Fruit fly (Drosophila melanogaster) whole organism, embryonic: Measurements from ENCODE around the gene Cdc6.

ENCODE experiments used
- Asciz ChIP-seq: fragments of 200-800 bp; sonication (Bioruptor generic); optimal IDR thresholded peaks from 2 replicates; lab custom pipeline; 2017; ENCODE audit warnings: missing biosample characterization, mild to moderate bottlenecking, missing genetic modification characterization, missing genetic modification reagents
- Bgb ChIP-seq: fragments of 200-800 bp; sonication (Bioruptor generic); IDR thresholded peaks from 2 replicates; pipeline ENCODE4 v1.3.6; 2022; ENCODE audit warnings: missing biosample characterization, missing genetic modification characterization; ENCODE audit not compliant: partially characterized antibody
- CG10462 ChIP-seq: fragments of 200-800 bp; sonication (Bioruptor generic); optimal IDR thresholded peaks from 2 replicates; lab custom pipeline; 2016; ENCODE audit warnings: missing biosample characterization, missing genetic modification characterization
- CG10979 ChIP-seq: fragments of 200-800 bp; sonication (Bioruptor generic); optimal IDR thresholded peaks from 2 replicates; lab custom pipeline; 2018; ENCODE audit warnings: missing biosample characterization, mild to moderate bottlenecking, missing genetic modification characterization, moderate library complexity
- CG12071 ChIP-seq: fragments of 200-800 bp; sonication (Bioruptor generic); optimal IDR thresholded peaks from 3 replicates; lab custom pipeline; 2018; ENCODE audit warnings: missing biosample characterization, mild to moderate bottlenecking, missing genetic modification characterization
- CG1233 ChIP-seq: fragments of 200-800 bp; sonication (Bioruptor generic); optimal IDR thresholded peaks from 4 replicates; lab custom pipeline; 2018; ENCODE audit warnings: missing biosample characterization, mild to moderate bottlenecking, missing genetic modification characterization
- CG12769 ChIP-seq: fragments of 200-800 bp; sonication (Bioruptor generic); optimal IDR thresholded peaks from 2 replicates; lab custom pipeline; 2019; ENCODE audit warnings: missing biosample characterization, mild to moderate bottlenecking, missing genetic modification characterization, moderate library complexity
- CG13624 ChIP-seq: fragments of 200-800 bp; sonication (Bioruptor generic); optimal IDR thresholded peaks from 2 replicates; lab custom pipeline; 2016; ENCODE audit warnings: missing biosample characterization, missing genetic modification characterization
- CG14441 ChIP-seq: fragments of 200-800 bp; sonication (Bioruptor generic); IDR thresholded peaks from 2 replicates; pipeline ENCODE4 v1.3.6; 2022; ENCODE audit warnings: missing biosample characterization, missing genetic modification characterization
- CG14710 ChIP-seq: fragments of 200-800 bp; sonication (Bioruptor generic); optimal IDR thresholded peaks from 3 replicates; lab custom pipeline; 2019; ENCODE audit warnings: missing biosample characterization, mild to moderate bottlenecking, missing genetic modification characterization, moderate library complexity
- CG15514 ChIP-seq: fragments of 200-800 bp; sonication (Bioruptor generic); optimal IDR thresholded peaks from 3 replicates; lab custom pipeline; 2017; ENCODE audit warnings: missing biosample characterization, missing genetic modification characterization, mild to moderate bottlenecking, moderate library complexity, missing genetic modification reagents
- CG17328 ChIP-seq: fragments of 200-800 bp; sonication (Bioruptor generic); IDR thresholded peaks from 2 replicates; pipeline ENCODE4 v1.3.6; 2022; ENCODE audit warnings: missing biosample characterization, missing genetic modification characterization
- CG18619 ChIP-seq: fragments of 200-800 bp; sonication (Bioruptor generic); optimal IDR thresholded peaks from 3 replicates; lab custom pipeline; 2017; ENCODE audit warnings: missing biosample characterization, mild to moderate bottlenecking, missing genetic modification characterization
- CG2120 ChIP-seq: fragments of 200-800 bp; sonication (Bioruptor generic); optimal IDR thresholded peaks from 3 replicates; lab custom pipeline; 2016; ENCODE audit warnings: missing biosample characterization, missing genetic modification characterization
- CG30020 ChIP-seq: fragments of 200-800 bp; optimal IDR thresholded peaks from 2 replicates; lab custom pipeline; 2019; ENCODE audit warnings: missing biosample characterization, mild to moderate bottlenecking, missing genetic modification characterization, moderate library complexity
- CG31441 ChIP-seq: fragments of 200-800 bp; sonication (Bioruptor generic); IDR thresholded peaks from 2 replicates; pipeline ENCODE4 v1.3.6; 2022; ENCODE audit warnings: missing biosample characterization, missing genetic modification characterization
- CG32772 ChIP-seq: fragments of 200-800 bp; sonication (Bioruptor generic); IDR thresholded peaks from 2 replicates; pipeline ENCODE4 v1.3.6; 2022; ENCODE audit warnings: missing biosample characterization, missing genetic modification characterization
- CG33213 ChIP-seq: fragments of 200-800 bp; sonication (Bioruptor generic); optimal IDR thresholded peaks from 3 replicates; lab custom pipeline; 2016; ENCODE audit warnings: missing biosample characterization, missing genetic modification characterization
- CG3838 ChIP-seq: fragments of 200-800 bp; sonication (Bioruptor generic); optimal IDR thresholded peaks from 3 replicates; lab custom pipeline; 2016; ENCODE audit warnings: missing biosample characterization, missing genetic modification characterization
- CG7271 ChIP-seq: fragments of 200-800 bp; sonication (Bioruptor generic); optimal IDR thresholded peaks from 2 replicates; lab custom pipeline; 2018; ENCODE audit warnings: missing biosample characterization, mild to moderate bottlenecking, missing genetic modification characterization, moderate library complexity
- CG9876 ChIP-seq: fragments of 200-800 bp; sonication (Bioruptor generic); optimal IDR thresholded peaks from 2 replicates; lab custom pipeline; 2016; ENCODE audit warnings: missing biosample characterization, missing genetic modification characterization
- CHES-1-like ChIP-seq: fragments of 200-800 bp; sonication (Bioruptor generic); optimal IDR thresholded peaks from 2 replicates; lab custom pipeline; 2016; ENCODE audit warnings: missing biosample characterization, missing genetic modification characterization
- Camta ChIP-seq: fragments of 200-800 bp; sonication (Bioruptor generic); optimal IDR thresholded peaks from 2 replicates; lab custom pipeline; 2016; ENCODE audit warnings: missing biosample characterization, missing genetic modification characterization
- D19B ChIP-seq: fragments of 200-800 bp; sonication (Bioruptor generic); optimal IDR thresholded peaks from 2 replicates; lab custom pipeline; 2017; ENCODE audit warnings: missing biosample characterization, mild to moderate bottlenecking, missing genetic modification characterization
- Dll ChIP-seq: fragments of 200-800 bp; sonication (Bioruptor generic); IDR thresholded peaks from 4 replicates; pipeline ENCODE4 v1.3.6; 2022; ENCODE audit warnings: missing biosample characterization, missing genetic modification characterization; ENCODE audit not compliant: partially characterized antibody
- Eip74EF ChIP-seq, 2 experiments: fragments of 200-800 bp in 1 of 2; fragments of >200 bp in 1 of 2; sonication (Bioruptor generic) in 1 of 2; optimal IDR thresholded peaks; 2 replicates each; lab custom pipeline; 2017 to 2019; ENCODE audit warnings: missing biosample characterization in 2 of 2, missing genetic modification characterization in 2 of 2, mild to moderate bottlenecking in 1 of 2, moderate library complexity in 1 of 2
- HLH3B ChIP-seq: fragments of 200-800 bp; sonication (Bioruptor generic); IDR thresholded peaks from 2 replicates; pipeline ENCODE4 v1.3.6; 2022; ENCODE audit warnings: missing biosample characterization, missing genetic modification characterization
- HLH54F ChIP-seq: fragments of 200-800 bp; sonication (Bioruptor generic); optimal IDR thresholded peaks from 3 replicates; lab custom pipeline; 2016; ENCODE audit warnings: missing biosample characterization, missing genetic modification characterization
- Hr3 ChIP-seq: fragments of 200-800 bp; sonication (Bioruptor generic); optimal IDR thresholded peaks from 3 replicates; lab custom pipeline; 2016; ENCODE audit warnings: missing biosample characterization, missing genetic modification characterization
- Kr ChIP-seq: fragments of 200-800 bp; sonication (Bioruptor generic); optimal IDR thresholded peaks from 2 replicates; lab custom pipeline; 2017; ENCODE audit warnings: missing biosample characterization, mild to moderate bottlenecking, missing genetic modification characterization
- Meics ChIP-seq: fragments of 200-800 bp; sonication (Bioruptor generic); optimal IDR thresholded peaks from 2 replicates; lab custom pipeline; 2017; ENCODE audit warnings: missing biosample characterization, mild to moderate bottlenecking, missing genetic modification characterization
- Neu2 ChIP-seq: fragments of 200-800 bp; sonication (Bioruptor generic); optimal IDR thresholded peaks from 3 replicates; lab custom pipeline; 2016; ENCODE audit warnings: missing biosample characterization, missing genetic modification characterization, borderline replicate concordance
- Oaz ChIP-seq: fragments of 200-800 bp; sonication (Bioruptor generic); IDR thresholded peaks from 2 replicates; pipeline ENCODE4 v1.3.6; 2022; ENCODE audit warnings: missing biosample characterization, missing genetic modification characterization
- Ravus ChIP-seq: fragments of 200-800 bp; sonication (Bioruptor generic); IDR thresholded peaks from 2 replicates; pipeline ENCODE4 v1.3.6; 2022; ENCODE audit warnings: missing biosample characterization, missing genetic modification characterization
- Rfx ChIP-seq: fragments of 200-800 bp; sonication (Bioruptor generic); IDR thresholded peaks from 2 replicates; pipeline ENCODE4 v1.3.6; 2022; ENCODE audit warnings: missing biosample characterization, missing genetic modification characterization
- Sry-β ChIP-seq: fragments of 200-800 bp; sonication (Bioruptor generic); optimal IDR thresholded peaks from 2 replicates; lab custom pipeline; 2018; ENCODE audit warnings: missing biosample characterization, mild to moderate bottlenecking, missing genetic modification characterization, moderate library complexity
- abd-A ChIP-seq: fragments of 200-800 bp; sonication (Bioruptor generic); optimal IDR thresholded peaks from 3 replicates; lab custom pipeline; 2019; ENCODE audit warnings: missing biosample characterization, mild to moderate bottlenecking, missing genetic modification characterization, moderate library complexity
- cg ChIP-seq: fragments of 200-800 bp; sonication (Bioruptor generic); optimal IDR thresholded peaks from 3 replicates; lab custom pipeline; 2019; ENCODE audit warnings: missing biosample characterization, mild to moderate bottlenecking, missing genetic modification characterization, moderate library complexity
- croc ChIP-seq: fragments of 200-800 bp; sonication (Bioruptor generic); conservative IDR thresholded peaks from 3 replicates; pipeline ENCODE4 v1.3.6; 2022; ENCODE audit warnings: missing biosample characterization, missing genetic modification characterization
- dimm ChIP-seq: fragments of 200-800 bp; sonication (Bioruptor generic); IDR thresholded peaks from 2 replicates; pipeline ENCODE4 v1.3.6; 2022; ENCODE audit warnings: missing biosample characterization, missing genetic modification characterization
- disco-r ChIP-seq: fragments of 200-800 bp; sonication (Bioruptor generic); optimal IDR thresholded peaks from 2 replicates; lab custom pipeline; 2016; ENCODE audit warnings: missing biosample characterization, missing genetic modification characterization
- dm ChIP-seq: fragments of 200-800 bp; sonication (Bioruptor generic); optimal IDR thresholded peaks from 3 replicates; lab custom pipeline; 2016; ENCODE audit warnings: missing biosample characterization, missing genetic modification characterization
- ems ChIP-seq: fragments of 200-800 bp; sonication (Bioruptor generic); optimal IDR thresholded peaks from 3 replicates; lab custom pipeline; 2016; ENCODE audit warnings: missing biosample characterization, missing genetic modification characterization
- eve ChIP-seq, 2 experiments: fragments of >200 bp; optimal IDR thresholded peaks; 2 replicates each; lab custom pipeline; 2017; ENCODE audit warnings: missing biosample characterization in 2 of 2, missing genetic modification characterization in 2 of 2
- eyg ChIP-seq: fragments of 200-800 bp; sonication (Bioruptor generic); optimal IDR thresholded peaks from 3 replicates; lab custom pipeline; 2016; ENCODE audit warnings: missing biosample characterization, missing genetic modification characterization
- mam ChIP-seq: fragments of 200-800 bp; sonication (Bioruptor generic); optimal IDR thresholded peaks from 3 replicates; lab custom pipeline; 2016; ENCODE audit warnings: missing biosample characterization, missing genetic modification characterization
- org-1 ChIP-seq: fragments of 200-800 bp; sonication (Bioruptor generic); optimal IDR thresholded peaks from 2 replicates; lab custom pipeline; 2017; ENCODE audit warnings: missing biosample characterization, missing genetic modification characterization
- repo ChIP-seq: fragments of 200-800 bp; sonication (Bioruptor generic); optimal IDR thresholded peaks from 2 replicates; lab custom pipeline; 2016; ENCODE audit warnings: missing biosample characterization, missing genetic modification characterization
- ro ChIP-seq: fragments of 200-800 bp; sonication (Bioruptor generic); IDR thresholded peaks from 2 replicates; pipeline ENCODE4 v1.3.6; 2022; ENCODE audit warnings: missing biosample characterization, missing genetic modification characterization
- sob ChIP-seq: fragments of 200-800 bp; sonication (Bioruptor generic); IDR thresholded peaks from 2 replicates; pipeline ENCODE4 v1.3.6; 2022; ENCODE audit warnings: missing biosample characterization, missing genetic modification characterization
- ssp ChIP-seq: fragments of 200-800 bp; sonication (Bioruptor generic); IDR thresholded peaks from 2 replicates; pipeline ENCODE4 v1.3.6; 2022; ENCODE audit warnings: missing biosample characterization, missing genetic modification characterization
- tio ChIP-seq: fragments of 200-800 bp; sonication (Bioruptor generic); optimal IDR thresholded peaks from 2 replicates; lab custom pipeline; 2017; ENCODE audit warnings: missing biosample characterization, missing genetic modification characterization, inconsistent platforms

Gene Cdc6

DNA sequence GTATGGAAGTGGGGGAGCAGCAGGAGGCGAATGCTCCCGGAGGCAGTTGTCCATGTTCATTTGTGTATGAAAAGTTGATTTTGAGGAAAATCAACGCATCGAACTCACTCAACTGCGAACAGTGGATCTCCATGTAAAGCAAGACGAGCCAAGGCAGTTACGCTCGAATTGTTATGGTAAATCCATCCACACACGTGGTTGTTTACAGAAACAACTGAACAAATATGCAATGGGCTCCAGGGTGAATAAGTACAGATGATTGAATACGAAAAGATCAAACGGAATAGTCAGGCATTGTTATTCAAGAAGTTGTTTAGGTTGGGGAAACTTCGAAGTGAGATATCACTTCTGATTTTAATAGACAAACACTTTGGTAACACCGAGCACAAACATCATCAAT is 49.8 kb downstream of the Cdc6 start (continued):
- TF ChIP-seq CG32772 (GFP tag; lab: Robert Waterston, UW) (no peak), org-1 (GFP tag; lab: Kevin White, UChicago) (peak; percentile 68), dm (no peak), CG2120 (GFP tag; lab: Kevin White, UChicago) (peak; percentile 22), Camta (peak; percentile 7), Meics (GFP tag; lab: Kevin White, UChicago) (peak; percentile 58), cg (GFP tag; lab: Kevin White, UChicago) (no peak), Ravus (GFP tag; lab: Robert Waterston, UW) (no peak), CG14441 (GFP tag; lab: Robert Waterston, UW) (peak; percentile 23; the same call in 1 of the 2 replicates), HLH3B (peak; percentile 44; the same call in 1 of the 2 replicates), Asciz (GFP tag; lab: Kevin White, UChicago) (peak; percentile 70), abd-A (tag; lab: Kevin White, UChicago) (no peak), Bgb (GFP tag; lab: Robert Waterston, UW) (no peak), CG33213 (GFP tag; lab: Kevin White, UChicago) (no peak), mam (GFP tag; lab: Kevin White, UChicago) (peak; percentile 4), Hr3 (no peak), CG10462 (no peak), CG12769 (peak; percentile 56), CG31441 (no peak), Neu2 (GFP tag; lab: Kevin White, UChicago) (no peak), disco-r (GFP tag; lab: Kevin White, UChicago) (peak; percentile 37), eve (GFP tag; optimal IDR thresholded peaks at IDR 0.05; lab: Kevin White, UChicago) (no peak), CG14710 (tag; lab: Kevin White, UChicago) (no peak), Oaz (GFP tag; lab: Robert Waterston, UW) (no peak), CG10979 (no peak), Kr (GFP tag; lab: Kevin White, UChicago) (no peak), ro (GFP tag; lab: Robert Waterston, UW) (no peak), dimm (GFP tag; lab: Robert Waterston, UW) (no peak), CG13624 (GFP tag; lab: Kevin White, UChicago) (peak; percentile 30), Eip74EF (GFP tag; optimal IDR thresholded peaks at IDR 0.05; lab: Kevin White, UChicago) (no peak), CG1233 (GFP tag; lab: Kevin White, UChicago) (no peak), CG18619 (GFP tag; lab: Kevin White, UChicago) (peak; percentile 22), Dll (GFP tag; lab: Robert Waterston, UW) (no peak), Rfx (GFP tag; lab: Robert Waterston, UW) (peak; percentile 52; the same call in 1 of the 2 replicates), HLH54F (GFP tag; lab: Kevin White, UChicago) (no peak), sob (GFP tag; lab: Robert Waterston, UW) (peak; percentile 59; the same call in 1 of the 2 replicates), Sry-β (GFP tag; lab: Kevin White, UChicago) (no peak), CG7271 (tag; lab: Kevin White, UChicago) (no peak), D19B (GFP tag; lab: Kevin White, UChicago) (no peak), ssp (GFP tag; lab: Robert Waterston, UW) (no peak), croc (GFP tag; lab: Robert Waterston, UW) (no peak), CG30020 (tag; lab: Kevin White, UChicago) (no peak), ems (GFP tag; lab: Kevin White, UChicago) (no peak), tio (peak; percentile 45), CG12071 (GFP tag; lab: Kevin White, UChicago) (peak; percentile 75), eyg (GFP tag; lab: Kevin White, UChicago) (peak; percentile 14), CG9876 (GFP tag; lab: Kevin White, UChicago) (no peak), repo (GFP tag; lab: Kevin White, UChicago) (no peak), CG17328 (GFP tag; lab: Robert Waterston, UW) (no peak), CG15514 (peak; percentile 68), CG3838 (GFP tag; lab: Kevin White, UChicago) (no peak), CHES-1-like (GFP tag; lab: Kevin White, UChicago) (no peak)
